Fruit fly (Drosophila melanogaster): ENCODE data around the gene CG12783.

dm6 chr3R:16569338-16569737, 43.9 kb downstream of the CG12783 start:
- TF ChIP-seq CG7368 (GFP tag; optimal IDR thresholded peaks at IDR 0.05), result no peak
- no peak for TF ChIP-seq CG8632 (GFP tag; optimal IDR thresholded peaks at IDR 0.05)
- no peak for TF ChIP-seq CG31627 (GFP tag; optimal IDR thresholded peaks at IDR 0.05)
- no peak for TF ChIP-seq CG3032 (tag; optimal IDR thresholded peaks at IDR 0.05)
- TF ChIP-seq CG11294 (GFP tag; IDR thresholded peaks at IDR 0.05), result no peak
- TF ChIP-seq ss (GFP tag; optimal IDR thresholded peaks at IDR 0.05), result no peak
- no peak for TF ChIP-seq Ets21C (GFP tag; optimal IDR thresholded peaks at IDR 0.05)
- TF ChIP-seq Hr39 (GFP tag; optimal IDR thresholded peaks at IDR 0.05), result no peak
- no peak for TF ChIP-seq Gug (GFP tag; IDR thresholded peaks at IDR 0.05)
- no peak for TF ChIP-seq salr (GFP tag; optimal IDR thresholded peaks at IDR 0.05)

Measured in whole organism, prepupa.